Worm (Caenorhabditis elegans) whole organism, L2 larva: Measurements from ENCODE around the gene ZK1086.3.

Experiments
- R02D3.7 ChIP-seq: fragments of 150-350 bp; optimal IDR thresholded peaks from 2 replicates; lab custom pipeline; 2014; ENCODE audit warnings: missing biosample characterization, missing genetic modification characterization
- ceh-16 ChIP-seq: fragments of 150-350 bp; optimal IDR thresholded peaks from 2 replicates; lab custom pipeline; 2014; ENCODE audit warnings: missing biosample characterization, missing genetic modification characterization
- nhr-23 ChIP-seq: fragments of 150-350 bp; optimal IDR thresholded peaks from 2 replicates; lab custom pipeline; 2014; ENCODE audit warnings: missing biosample characterization, missing genetic modification reagents, missing genetic modification characterization
- nhr-237 ChIP-seq: fragments of 150-350 bp; optimal IDR thresholded peaks from 2 replicates; lab custom pipeline; 2014; ENCODE audit warnings: missing biosample characterization, missing genetic modification characterization
- nhr-25 ChIP-seq: fragments of 150-350 bp; sonication (generic microtip); optimal IDR thresholded peaks from 3 replicates; lab custom pipeline; 2014; ENCODE audit warnings: missing biosample characterization, missing genetic modification characterization
- nhr-77 ChIP-seq: fragments of 150-350 bp; optimal IDR thresholded peaks from 2 replicates; lab custom pipeline; 2014; ENCODE audit warnings: missing biosample characterization, missing genetic modification characterization
- snpc-4 ChIP-seq: fragments of 150-350 bp; optimal IDR thresholded peaks from 2 replicates; lab custom pipeline; 2014; ENCODE audit warnings: missing biosample characterization, missing genetic modification characterization
- ztf-11 ChIP-seq: sonication (generic microtip); optimal IDR thresholded peaks from 2 replicates; lab custom pipeline; 2017; ENCODE audit warnings: missing biosample characterization, missing genetic modification characterization

ce11 chrX:13743371-13743770 lies 47.3 kb upstream of the ZK1086.3 start:
- TF ChIP-seq nhr-77 (tag; lab: Kevin White, UChicago) (no peak), snpc-4 (tag; lab: Kevin White, UChicago) (no peak), R02D3.7 (tag; lab: Kevin White, UChicago) (no peak), nhr-237 (no peak), ztf-11 (no peak), nhr-25 (no peak), nhr-23 (no peak), ceh-16 (tag; lab: Kevin White, UChicago) (no peak)
